Worm (Caenorhabditis elegans) whole organism, L2 larva: ENCODE data around the gene C10A4.13.

Experiments used
- egl-27 ChIP-seq: sonication (generic microtip); optimal IDR thresholded peaks from 3 replicates; lab custom pipeline; 2017; ENCODE audit warnings: missing biosample characterization, missing genetic modification reagents, missing genetic modification characterization
- elt-1 ChIP-seq: fragments of 150-350 bp; optimal IDR thresholded peaks from 2 replicates; lab custom pipeline; 2014; ENCODE audit warnings: missing biosample characterization, missing genetic modification characterization

DNA sequence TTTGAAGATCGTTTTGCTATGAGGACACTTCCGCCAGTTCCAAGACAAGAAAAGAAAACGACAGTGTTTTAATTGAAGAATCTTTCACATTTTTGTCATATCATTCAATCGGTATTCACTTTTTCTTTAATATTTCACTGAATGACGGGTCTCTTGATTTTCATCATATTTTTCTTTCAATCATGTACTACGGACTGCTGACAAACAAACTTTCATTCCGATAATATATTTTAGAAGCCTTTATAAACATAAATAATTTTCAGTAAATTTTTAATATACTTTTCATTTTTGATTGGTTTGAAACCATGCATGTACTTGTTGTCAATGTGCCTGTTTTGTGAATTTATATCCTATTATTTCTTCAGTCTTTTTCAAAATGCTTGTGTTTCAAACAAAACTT lies 35.4 kb upstream of the C10A4.13 start, which contains the start of gene clc-5:
- TF ChIP-seq egl-27 (no peak), elt-1 (tag; lab: Kevin White, UChicago) (no peak)
